Fruit fly (Drosophila melanogaster) whole organism, embryonic: Measurements from ENCODE around the gene CG32681.

Source experiments
- Blimp-1 ChIP-seq: fragments of 200-800 bp; sonication (Bioruptor generic); optimal IDR thresholded peaks from 3 replicates; lab custom pipeline; 2018; ENCODE audit warnings: missing biosample characterization, missing genetic modification characterization, mild to moderate bottlenecking, moderate library complexity, missing genetic modification reagents
- CG10366 ChIP-seq: fragments of 200-800 bp; sonication (Bioruptor generic); IDR thresholded peaks from 2 replicates; pipeline ENCODE4 v1.3.6; 2022; ENCODE audit warnings: missing biosample characterization, missing genetic modification characterization
- CG15073 ChIP-seq: fragments of 200-800 bp; sonication (Bioruptor generic); optimal IDR thresholded peaks from 2 replicates; lab custom pipeline; 2016; ENCODE audit warnings: missing biosample characterization, missing genetic modification characterization
- CG15514 ChIP-seq: fragments of 200-800 bp; sonication (Bioruptor generic); optimal IDR thresholded peaks from 3 replicates; lab custom pipeline; 2017; ENCODE audit warnings: missing biosample characterization, missing genetic modification characterization, mild to moderate bottlenecking, moderate library complexity, missing genetic modification reagents
- CG17612 ChIP-seq: fragments of 200-800 bp; sonication (Bioruptor generic); IDR thresholded peaks from 2 replicates; pipeline ENCODE4 v1.3.6; 2022; ENCODE audit warnings: missing biosample characterization, missing genetic modification characterization
- CG30020 ChIP-seq: fragments of 200-800 bp; optimal IDR thresholded peaks from 2 replicates; lab custom pipeline; 2019; ENCODE audit warnings: missing biosample characterization, mild to moderate bottlenecking, missing genetic modification characterization, moderate library complexity
- CG34224 ChIP-seq: fragments of 200-800 bp; sonication (Bioruptor generic); IDR thresholded peaks from 3 replicates; pipeline ENCODE4 v1.3.6; 2022; ENCODE audit warnings: missing biosample characterization, missing genetic modification characterization; ENCODE audit not compliant: partially characterized antibody
- CG34376 ChIP-seq: fragments of 200-800 bp; sonication (Bioruptor generic); optimal IDR thresholded peaks from 2 replicates; lab custom pipeline; 2018; ENCODE audit warnings: missing biosample characterization, mild to moderate bottlenecking, missing genetic modification characterization
- CG6175 ChIP-seq: fragments of 200-800 bp; sonication (Bioruptor generic); IDR thresholded peaks from 3 replicates; pipeline ENCODE4 v1.3.6; 2022; ENCODE audit warnings: missing biosample characterization, missing genetic modification characterization
- CG7987 ChIP-seq: fragments of 200-800 bp; sonication (Bioruptor generic); optimal IDR thresholded peaks from 2 replicates; lab custom pipeline; 2018; ENCODE audit warnings: missing biosample characterization, mild to moderate bottlenecking, missing genetic modification characterization, moderate library complexity
- CG9817 ChIP-seq: fragments of 200-800 bp; sonication (Bioruptor generic); optimal IDR thresholded peaks from 2 replicates; lab custom pipeline; 2018; ENCODE audit warnings: missing biosample characterization, mild to moderate bottlenecking, missing genetic modification characterization, moderate library complexity
- GATAe ChIP-seq: fragments of 200-800 bp; sonication (Bioruptor generic); conservative IDR thresholded peaks from 2 replicates; pipeline ENCODE4 v1.3.6; 2022; ENCODE audit warnings: missing biosample characterization, missing genetic modification characterization
- HHEX ChIP-seq: fragments of 200-800 bp; sonication (Bioruptor generic); optimal IDR thresholded peaks from 3 replicates; lab custom pipeline; 2017; ENCODE audit warnings: missing biosample characterization, mild to moderate bottlenecking, missing genetic modification characterization, missing genetic modification reagents
- Hey ChIP-seq: fragments of 200-800 bp; sonication (Bioruptor generic); optimal IDR thresholded peaks from 3 replicates; lab custom pipeline; 2018; ENCODE audit warnings: missing biosample characterization, mild to moderate bottlenecking, missing genetic modification characterization
- Hr78 ChIP-seq, 2 experiments: fragments of 200-800 bp in 1 of 2; fragments of >200 bp in 1 of 2; sonication (Bioruptor generic) in 1 of 2; optimal IDR thresholded peaks; 2 replicates each; lab custom pipeline; 2017 to 2019; ENCODE audit warnings: missing biosample characterization in 2 of 2, missing genetic modification characterization in 2 of 2, mild to moderate bottlenecking in 1 of 2, moderate library complexity in 1 of 2
- Med ChIP-seq: fragments of 200-800 bp; sonication (Bioruptor generic); peaks from one replicate; lab custom pipeline; 2016; ENCODE audit warnings: missing biosample characterization, missing genetic modification characterization, mild to moderate bottlenecking, inconsistent platforms, moderate library complexity
- Nf-YB ChIP-seq: fragments of 200-800 bp; sonication (Bioruptor generic); optimal IDR thresholded peaks from 3 replicates; lab custom pipeline; 2019; ENCODE audit warnings: missing biosample characterization, mild to moderate bottlenecking, missing genetic modification characterization, moderate library complexity
- Nf-YC ChIP-seq: fragments of 200-800 bp; optimal IDR thresholded peaks from 3 replicates; lab custom pipeline; 2019; ENCODE audit warnings: missing biosample characterization, mild to moderate bottlenecking, missing genetic modification characterization, moderate library complexity
- Pdp1 ChIP-seq, 2 experiments: fragments of 200-800 bp; sonication (Bioruptor generic); optimal IDR thresholded peaks; 3 replicates each; lab custom pipeline; 2016; ENCODE audit warnings: missing biosample characterization in 2 of 2, missing genetic modification characterization in 2 of 2, mild to moderate bottlenecking in 1 of 2, moderate library complexity in 1 of 2
- Vsx1 ChIP-seq: fragments of 200-800 bp; sonication (Bioruptor generic); optimal IDR thresholded peaks from 2 replicates; lab custom pipeline; 2017; ENCODE audit warnings: missing biosample characterization, mild to moderate bottlenecking, missing genetic modification characterization, missing genetic modification reagents
- ap ChIP-seq: fragments of 200-800 bp; sonication (Bioruptor generic); IDR thresholded peaks from 2 replicates; pipeline ENCODE4 v1.3.6; 2022; ENCODE audit warnings: missing biosample characterization, missing genetic modification characterization
- cad ChIP-seq: fragments of >200 bp; optimal IDR thresholded peaks from 2 replicates; lab custom pipeline; 2017; ENCODE audit warnings: missing biosample characterization, missing genetic modification characterization
- cato ChIP-seq: fragments of 200-800 bp; sonication (Bioruptor generic); optimal IDR thresholded peaks from 2 replicates; lab custom pipeline; 2016; ENCODE audit warnings: missing biosample characterization, missing genetic modification characterization, borderline replicate concordance
- chinmo ChIP-seq: fragments of 200-800 bp; sonication (Bioruptor generic); IDR thresholded peaks from 4 replicates; pipeline ENCODE4 v1.3.6; 2022; ENCODE audit warnings: missing biosample characterization, missing genetic modification characterization; ENCODE audit not compliant: partially characterized antibody
- crol ChIP-seq: fragments of 200-800 bp; sonication (Bioruptor generic); IDR thresholded peaks from 2 replicates; pipeline ENCODE4 v1.3.6; 2022; ENCODE audit warnings: missing biosample characterization, missing genetic modification characterization
- emc ChIP-seq: fragments of 200-800 bp; sonication (Bioruptor generic); optimal IDR thresholded peaks from 2 replicates; lab custom pipeline; 2016; ENCODE audit warnings: missing biosample characterization, missing genetic modification characterization
- exex ChIP-seq: fragments of 200-800 bp; sonication (Bioruptor generic); optimal IDR thresholded peaks from 4 replicates; lab custom pipeline; 2018; ENCODE audit warnings: missing biosample characterization, mild to moderate bottlenecking, missing genetic modification characterization, moderate library complexity
- grn ChIP-seq: fragments of 200-800 bp; sonication (Bioruptor generic); optimal IDR thresholded peaks from 3 replicates; lab custom pipeline; 2017; ENCODE audit warnings: missing biosample characterization, missing genetic modification characterization
- gsb-n ChIP-seq: fragments of 200-800 bp; sonication (Bioruptor generic); optimal IDR thresholded peaks from 3 replicates; lab custom pipeline; 2018; ENCODE audit warnings: missing biosample characterization, mild to moderate bottlenecking, missing genetic modification characterization
- hkb ChIP-seq, 2 experiments: fragments of 200-800 bp in 1 of 2; fragments of >200 bp in 1 of 2; sonication (Bioruptor generic) in 1 of 2; IDR thresholded peaks in 1 of 2; optimal IDR thresholded peaks in 1 of 2; 2 replicates each; pipeline versions ENCODE4 v1.3.6 to Lab custom; 2017 to 2022; ENCODE audit warnings: missing biosample characterization in 1 of 2, missing genetic modification characterization in 1 of 2
- lab ChIP-seq: fragments of 200-800 bp; sonication (Bioruptor generic); optimal IDR thresholded peaks from 3 replicates; lab custom pipeline; 2017; ENCODE audit warnings: missing biosample characterization, missing genetic modification characterization, mild to moderate bottlenecking, moderate library complexity, missing genetic modification reagents
- lola ChIP-seq, 3 experiments: fragments of >200 bp in 2 of 3; fragments of 200-800 bp in 1 of 3; sonication (Bioruptor generic) in 1 of 3; optimal IDR thresholded peaks; 2 replicates each; lab custom pipeline; 2017 to 2019; ENCODE audit warnings: missing biosample characterization in 3 of 3, missing genetic modification characterization in 3 of 3, mild to moderate bottlenecking in 1 of 3, moderate library complexity in 1 of 3
- mirr ChIP-seq: fragments of 200-800 bp; sonication (Bioruptor generic); optimal IDR thresholded peaks from 3 replicates; lab custom pipeline; 2018; ENCODE audit warnings: missing biosample characterization, mild to moderate bottlenecking, missing genetic modification characterization
- oc ChIP-seq: fragments of 200-800 bp; sonication (Bioruptor generic); optimal IDR thresholded peaks from 2 replicates; lab custom pipeline; 2018; ENCODE audit warnings: missing biosample characterization, mild to moderate bottlenecking, missing genetic modification characterization, moderate library complexity
- org-1 ChIP-seq: fragments of 200-800 bp; sonication (Bioruptor generic); optimal IDR thresholded peaks from 2 replicates; lab custom pipeline; 2017; ENCODE audit warnings: missing biosample characterization, missing genetic modification characterization
- otp ChIP-seq: fragments of 200-800 bp; sonication (Bioruptor generic); IDR thresholded peaks from 3 replicates; pipeline ENCODE4, ENCODE4 v1.3.6; 2022; ENCODE audit warnings: missing biosample characterization, missing genetic modification characterization
- sqz ChIP-seq: fragments of 200-800 bp; sonication (Bioruptor generic); optimal IDR thresholded peaks from 3 replicates; lab custom pipeline; 2018; ENCODE audit warnings: missing biosample characterization, mild to moderate bottlenecking, missing genetic modification characterization
- sug ChIP-seq: fragments of 200-800 bp; optimal IDR thresholded peaks from 2 replicates; lab custom pipeline; 2019; ENCODE audit warnings: missing biosample characterization, mild to moderate bottlenecking, missing genetic modification characterization, moderate library complexity
- zen2 ChIP-seq: fragments of 200-800 bp; sonication (Bioruptor generic); IDR thresholded peaks from 3 replicates; pipeline ENCODE4 v1.3.6; 2022; ENCODE audit warnings: missing biosample characterization, missing genetic modification characterization; ENCODE audit not compliant: partially characterized antibody

The CG32681 gene

dm6 chrX:10370201-10371038, 10.7 kb downstream of the CG32681 start:
- TF ChIP-seq mirr (GFP tag; lab: Kevin White, UChicago) (peak; percentile 39), Med (GFP tag; lab: Kevin White, UChicago) (peak; percentile 53), Nf-YB (GFP tag; lab: Kevin White, UChicago) (peak; percentile 63), emc (no peak), CG6175 (GFP tag; lab: Robert Waterston, UW) (no peak), CG7987 (peak; percentile 38), ap (peak; percentile 5; the same call in 1 of the 2 replicates), Nf-YC (tag; lab: Kevin White, UChicago) (peak; percentile 84), CG34376 (GFP tag; lab: Kevin White, UChicago) (peak; percentile 84), zen2 (no peak), sqz (GFP tag; lab: Kevin White, UChicago) (peak; percentile 5), grn (GFP tag; lab: Kevin White, UChicago) (peak; percentile 99), CG15514 (no peak), CG9817 (tag; lab: Kevin White, UChicago) (no peak), chinmo (GFP tag; lab: Robert Waterston, UW) (0 out of 4 replicates have a peak, but pooled peaks have one; percentile 44), Vsx1 (GFP tag; lab: Kevin White, UChicago) (peak; percentile 71), sug (tag; lab: Kevin White, UChicago) (peak; percentile 76), HHEX (peak; percentile 3), Pdp1 (GFP tag; optimal IDR thresholded peaks at IDR 0.05; lab: Kevin White, UChicago) (peak in 1 of 2 experiments; percentile 10), Hr78 (GFP tag; optimal IDR thresholded peaks at IDR 0.05; lab: Kevin White, UChicago) (peak in 1 of 2 experiments; percentile 60), CG15073 (GFP tag; lab: Kevin White, UChicago) (no peak), exex (tag; lab: Kevin White, UChicago) (peak; percentile 67), GATAe (peak; percentile 54; the same call in 1 of the 2 replicates), lab (GFP tag; lab: Kevin White, UChicago) (peak; percentile 36), CG17612 (no peak), gsb-n (tag; lab: Kevin White, UChicago) (peak; percentile 13)

- TF ChIP-seq crol (peak; percentile 52; the same call in 1 of the 2 replicates), lola (GFP tag; optimal IDR thresholded peaks at IDR 0.05; lab: Kevin White, UChicago) (no peak), otp (GFP tag; lab: Robert Waterston, UW) (peak; percentile 72; the same call in 2 of the 3 replicates), Hey (tag; lab: Kevin White, UChicago) (no peak), CG30020 (tag; lab: Kevin White, UChicago) (no peak), sqz (GFP tag; lab: Kevin White, UChicago) (no peak), CG10366 (no peak), hkb (optimal IDR thresholded peaks at IDR 0.05; lab: Kevin White, UChicago) (no peak), hkb (GFP tag; IDR thresholded peaks at IDR 0.05; lab: Robert Waterston, UW) (no peak), Blimp-1 (no peak), oc (tag; lab: Kevin White, UChicago) (no peak), cato (GFP tag; lab: Kevin White, UChicago) (no peak), CG34224 (no peak), org-1 (GFP tag; lab: Kevin White, UChicago) (no peak), cad (GFP tag; lab: Kevin White, UChicago) (no peak), Pdp1 (GFP tag; optimal IDR thresholded peaks at IDR 0.05; lab: Kevin White, UChicago) (peak in 1 of 2 experiments; percentile 80), Med (GFP tag; lab: Kevin White, UChicago) (peak; percentile 41)
Measured at dm6 chrX:10369763-10370162, 11.4 kb downstream of the CG32681 start.
